Worm (Caenorhabditis elegans) whole organism, mixed stage, embryonic: ENCODE measurements around the gene ZK1236.1.

Experiments
- M03D4.4 ChIP-seq: sonication (generic microtip); optimal IDR thresholded peaks from 2 replicates; lab custom pipeline; 2017; ENCODE audit warnings: mild to moderate bottlenecking, missing genetic modification characterization, missing compliant biosample characterization
- bed-3 ChIP-seq: fragments of 200-800 bp; sonication (Bioruptor generic); optimal IDR thresholded peaks from 3 replicates; lab custom pipeline; 2018; ENCODE audit warnings: mild to moderate bottlenecking, missing genetic modification characterization, moderate library complexity, missing compliant biosample characterization
- blmp-1 ChIP-seq: fragments of 150-350 bp; optimal IDR thresholded peaks from 2 replicates; lab custom pipeline; 2014; ENCODE audit warnings: missing biosample characterization, missing genetic modification characterization
- ceh-39 ChIP-seq: fragments of 150-350 bp; optimal IDR thresholded peaks from 2 replicates; lab custom pipeline; 2014; ENCODE audit warnings: missing biosample characterization, missing genetic modification characterization
- ceh-43 ChIP-seq: fragments of 200-800 bp; sonication (Bioruptor generic); optimal IDR thresholded peaks from 2 replicates; lab custom pipeline; 2018; ENCODE audit warnings: mild to moderate bottlenecking, missing genetic modification characterization, moderate library complexity, missing compliant biosample characterization
- ces-1 ChIP-seq: fragments of 150-350 bp; optimal IDR thresholded peaks from 2 replicates; lab custom pipeline; 2014; ENCODE audit warnings: missing biosample characterization, missing genetic modification reagents, missing genetic modification characterization
- drap-1 ChIP-seq: fragments of 200-800 bp; sonication (Bioruptor generic); optimal IDR thresholded peaks from 3 replicates; lab custom pipeline; 2018; ENCODE audit warnings: mild to moderate bottlenecking, missing genetic modification characterization, missing compliant biosample characterization
- elt-1 ChIP-seq: sonication (generic microtip); optimal IDR thresholded peaks from 2 replicates; lab custom pipeline; 2017; ENCODE audit warnings: missing genetic modification characterization, mild to moderate bottlenecking, missing compliant biosample characterization, antibody characterized with exemption, moderate library complexity, borderline replicate concordance; ENCODE audit not compliant: insufficient read depth
- flh-1 ChIP-seq: fragments of 200-800 bp; sonication (Bioruptor generic); optimal IDR thresholded peaks from 2 replicates; lab custom pipeline; 2018; ENCODE audit warnings: mild to moderate bottlenecking, missing genetic modification characterization, moderate library complexity, missing compliant biosample characterization
- ham-2 ChIP-seq: fragments of 200-800 bp; sonication (Bioruptor generic); optimal IDR thresholded peaks from 2 replicates; lab custom pipeline; 2018; ENCODE audit warnings: mild to moderate bottlenecking, missing genetic modification characterization, missing compliant biosample characterization
- hlh-1 ChIP-seq: fragments of 150-350 bp; optimal IDR thresholded peaks from 2 replicates; lab custom pipeline; 2014; ENCODE audit warnings: missing biosample characterization, missing genetic modification reagents, missing genetic modification characterization
- lsy-2 ChIP-seq: fragments of 150-350 bp; optimal IDR thresholded peaks from 2 replicates; lab custom pipeline; 2014; ENCODE audit warnings: missing biosample characterization, missing genetic modification characterization
- mep-1 ChIP-seq: fragments of 150-350 bp; optimal IDR thresholded peaks from 2 replicates; lab custom pipeline; 2017; ENCODE audit warnings: missing biosample characterization, missing genetic modification reagents, missing genetic modification characterization, inconsistent platforms
- mls-2 ChIP-seq: sonication (generic microtip); optimal IDR thresholded peaks from 2 replicates; lab custom pipeline; 2016; ENCODE audit warnings: mild to moderate bottlenecking, missing genetic modification characterization, moderate library complexity, missing compliant biosample characterization
- nhr-2 ChIP-seq: fragments of 150-350 bp; optimal IDR thresholded peaks from 2 replicates; lab custom pipeline; 2014; ENCODE audit warnings: missing biosample characterization, missing genetic modification characterization
- nhr-237 ChIP-seq: fragments of 150-350 bp; optimal IDR thresholded peaks from 2 replicates; lab custom pipeline; 2014; ENCODE audit warnings: missing biosample characterization, missing genetic modification characterization
- nhr-28 ChIP-seq: fragments of 150-350 bp; optimal IDR thresholded peaks from 2 replicates; lab custom pipeline; 2014; ENCODE audit warnings: missing biosample characterization, missing genetic modification characterization
- nhr-76 ChIP-seq: sonication (generic microtip); optimal IDR thresholded peaks from 2 replicates; lab custom pipeline; 2017; ENCODE audit warnings: missing biosample characterization, missing genetic modification characterization
- pha-4 ChIP-seq: fragments of 150-350 bp; optimal IDR thresholded peaks from 2 replicates; lab custom pipeline; 2018; ENCODE audit warnings: missing biosample characterization, missing genetic modification reagents, missing genetic modification characterization
- snpc-4 ChIP-seq: fragments of 150-350 bp; optimal IDR thresholded peaks from 2 replicates; lab custom pipeline; 2014; ENCODE audit warnings: missing biosample characterization, missing genetic modification characterization
- sptf-1 ChIP-seq: sonication (generic microtip); optimal IDR thresholded peaks from 2 replicates; lab custom pipeline; 2017; ENCODE audit warnings: mild to moderate bottlenecking, missing genetic modification characterization, moderate library complexity, missing compliant biosample characterization
- tbx-8 ChIP-seq: fragments of 200-800 bp; sonication (Bioruptor generic); optimal IDR thresholded peaks from 2 replicates; lab custom pipeline; 2018; ENCODE audit warnings: mild to moderate bottlenecking, missing genetic modification characterization, moderate library complexity, missing compliant biosample characterization
- unc-120 ChIP-seq: sonication (generic microtip); optimal IDR thresholded peaks from 2 replicates; lab custom pipeline; 2017; ENCODE audit warnings: missing genetic modification characterization, missing compliant biosample characterization; ENCODE audit not compliant: poor library complexity, severe bottlenecking
- unc-39 ChIP-seq: fragments of 150-350 bp; optimal IDR thresholded peaks from 2 replicates; lab custom pipeline; 2014; ENCODE audit warnings: missing biosample characterization, missing genetic modification characterization
- unc-62 ChIP-seq: fragments of 150-350 bp; optimal IDR thresholded peaks from 2 replicates; lab custom pipeline; 2014; ENCODE audit warnings: missing biosample characterization, missing genetic modification reagents, missing genetic modification characterization
- zip-8 ChIP-seq: fragments of 150-350 bp; optimal IDR thresholded peaks from 2 replicates; lab custom pipeline; 2014; ENCODE audit warnings: missing biosample characterization, missing genetic modification characterization
- ztf-11 ChIP-seq: fragments of 150-350 bp; optimal IDR thresholded peaks from 2 replicates; lab custom pipeline; 2014; ENCODE audit warnings: missing biosample characterization, missing genetic modification characterization

Gene ZK1236.1

DNA sequence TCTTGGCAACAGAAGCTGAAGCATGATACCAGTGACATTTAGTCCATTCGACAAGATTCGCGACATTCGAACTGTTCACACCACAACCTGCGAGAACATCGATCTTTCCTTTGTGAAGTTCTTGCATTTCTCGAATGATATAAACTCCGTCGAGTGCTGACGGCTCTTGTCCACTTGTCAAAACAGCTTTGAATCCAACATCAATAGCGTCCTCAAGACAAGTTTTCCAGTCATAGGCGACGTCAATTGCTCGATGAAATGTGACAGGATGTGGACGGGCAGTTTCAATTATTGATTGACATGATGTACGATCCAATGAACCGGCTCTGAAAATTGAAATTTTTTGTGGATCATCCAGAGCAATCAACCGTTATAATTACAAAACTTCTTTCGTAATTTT is 26.5 kb upstream of the ZK1236.1 start:
- no peak for TF ChIP-seq blmp-1 (tag; lab: Kevin White, UChicago)
- TF ChIP-seq tbx-8 (GFP tag; lab: Kevin White, UChicago), result no peak
- no peak for TF ChIP-seq ceh-39 (tag; lab: Kevin White, UChicago)
- TF ChIP-seq nhr-237 (tag; lab: Kevin White, UChicago), result no peak
- no peak for TF ChIP-seq flh-1 (GFP tag; lab: Kevin White, UChicago)
- TF ChIP-seq unc-39 (tag; lab: Kevin White, UChicago), result no peak
- TF ChIP-seq pha-4 (tag; lab: Kevin White, UChicago), result no peak
- TF ChIP-seq ces-1 (GFP tag; lab: Kevin White, UChicago), result no peak
- TF ChIP-seq ztf-11, result no peak
- no peak for TF ChIP-seq ceh-43 (GFP tag; lab: Kevin White, UChicago)
- TF ChIP-seq mls-2, result no peak

ce11 chrIII:8403507-8403906 is 25.6 kb upstream of the ZK1236.1 start, which contains the start of gene cutc-1:
TSS of gene cutc-1 (minus strand) at chrIII:8403607.
- no peak for TF ChIP-seq snpc-4 (tag; lab: Kevin White, UChicago)
- no peak for TF ChIP-seq ceh-43 (GFP tag; lab: Kevin White, UChicago)
- no peak for TF ChIP-seq tbx-8 (GFP tag; lab: Kevin White, UChicago)
- no peak for TF ChIP-seq hlh-1 (tag; lab: Kevin White, UChicago)
- no peak for TF ChIP-seq drap-1 (GFP tag; lab: Kevin White, UChicago)
- no peak for TF ChIP-seq nhr-28 (tag; lab: Kevin White, UChicago)
- no peak for TF ChIP-seq nhr-2
- no peak for TF ChIP-seq bed-3
- no peak for TF ChIP-seq ham-2
- no peak for TF ChIP-seq ces-1 (GFP tag; lab: Kevin White, UChicago)
- TF ChIP-seq elt-1, result no peak
- TF ChIP-seq ceh-39 (tag; lab: Kevin White, UChicago), result no peak
- no peak for TF ChIP-seq M03D4.4

- peak; percentile 44 for TF ChIP-seq mep-1 (tag; lab: Kevin White, UChicago)
- TF ChIP-seq elt-1, result no peak
- TF ChIP-seq ces-1 (GFP tag; lab: Kevin White, UChicago), result peak; percentile 42
- TF ChIP-seq lsy-2 (tag; lab: Kevin White, UChicago), result peak; percentile 42
- TF ChIP-seq, all 35 proteins: peak for 3
Observed at ce11 chrIII:8405449-8405962, 23.6 kb upstream of the ZK1236.1 start, which contains the start of the genes ubxn-4 and cyy-1. TSS of gene ubxn-4 (minus strand) at chrIII:8405562. TSS of gene cyy-1 (plus strand) at chrIII:8405874.

ce11 chrIII:8409166-8409565 is 19.9 kb upstream of the ZK1236.1 start, which contains the start of gene ZK353.9:
TSS of gene ZK353.9 (plus strand) at chrIII:8409496.
- no peak for TF ChIP-seq nhr-2

- TF ChIP-seq bed-3 (no peak), unc-62 (GFP tag; lab: Kevin White, UChicago) (peak; percentile 50), hlh-1 (tag; lab: Kevin White, UChicago) (no peak), nhr-76 (no peak)
Observed at ce11 chrIII:8410747-8411146, 18.4 kb upstream of the ZK1236.1 start.

ce11 chrIII:8411976-8412375 is 17.1 kb upstream of the ZK1236.1 start:
- TF ChIP-seq sptf-1 (tag; lab: Kevin White, UChicago) (peak; percentile 46), unc-120 (peak; percentile 31), zip-8 (tag; lab: Kevin White, UChicago) (no peak), mep-1 (tag; lab: Kevin White, UChicago) (peak; percentile 74), bed-3 (no peak), M03D4.4 (no peak), ces-1 (GFP tag; lab: Kevin White, UChicago) (peak; percentile 77), lsy-2 (tag; lab: Kevin White, UChicago) (peak; percentile 80), unc-62 (GFP tag; lab: Kevin White, UChicago) (peak; percentile 90), elt-1 (no peak), nhr-237 (tag; lab: Kevin White, UChicago) (peak; percentile 47), hlh-1 (tag; lab: Kevin White, UChicago) (peak; percentile 70), mls-2 (peak; percentile 62), ham-2 (peak; percentile 30), nhr-2 (peak; percentile 30), drap-1 (GFP tag; lab: Kevin White, UChicago) (peak; percentile 5)
